Fruit fly (Drosophila melanogaster) whole organism, embryonic: ENCODE measurements around the gene CG14341.

Experiments
- BEAF-32 ChIP-seq: fragments of 200-800 bp; sonication (Bioruptor generic); optimal IDR thresholded peaks from 3 replicates; lab custom pipeline; 2017; ENCODE audit warnings: missing biosample characterization, missing genetic modification characterization, mild to moderate bottlenecking, moderate library complexity, missing genetic modification reagents
- CG10565 ChIP-seq: fragments of 200-800 bp; sonication (Bioruptor generic); optimal IDR thresholded peaks from 3 replicates; lab custom pipeline; 2016; ENCODE audit warnings: missing biosample characterization, mild to moderate bottlenecking, missing genetic modification characterization
- CG11247 ChIP-seq: fragments of 200-800 bp; sonication (Bioruptor generic); IDR thresholded peaks from 2 replicates; pipeline ENCODE4 v1.3.6; 2022; ENCODE audit warnings: missing biosample characterization, missing genetic modification characterization
- CG15479 ChIP-seq: fragments of 200-800 bp; sonication (Bioruptor generic); optimal IDR thresholded peaks from 3 replicates; lab custom pipeline; 2019; ENCODE audit warnings: missing biosample characterization, mild to moderate bottlenecking, missing genetic modification characterization, moderate library complexity
- CG18011 ChIP-seq: fragments of 200-800 bp; sonication (Bioruptor generic); optimal IDR thresholded peaks from 2 replicates; lab custom pipeline; 2017; ENCODE audit warnings: missing biosample characterization, missing genetic modification characterization, mild to moderate bottlenecking, moderate library complexity, missing genotype
- CG18262 ChIP-seq: fragments of 200-800 bp; optimal IDR thresholded peaks from 3 replicates; lab custom pipeline; 2019; ENCODE audit warnings: missing biosample characterization, mild to moderate bottlenecking, missing genetic modification characterization, moderate library complexity
- CG18476 ChIP-seq: fragments of 200-800 bp; sonication (Bioruptor generic); optimal IDR thresholded peaks from 2 replicates; lab custom pipeline; 2016; ENCODE audit warnings: missing biosample characterization, mild to moderate bottlenecking, missing genetic modification characterization
- CG2712 ChIP-seq: fragments of 200-800 bp; optimal IDR thresholded peaks from 3 replicates; lab custom pipeline; 2019; ENCODE audit warnings: missing biosample characterization, mild to moderate bottlenecking, missing genetic modification characterization, moderate library complexity
- CG34422 ChIP-seq: fragments of 200-800 bp; sonication (Bioruptor generic); IDR thresholded peaks from 3 replicates; pipeline ENCODE4 v1.3.6; 2022; ENCODE audit warnings: missing biosample characterization, missing genetic modification characterization
- CG3995 ChIP-seq: fragments of 200-800 bp; sonication (Bioruptor generic); optimal IDR thresholded peaks from 3 replicates; lab custom pipeline; 2016; ENCODE audit warnings: missing biosample characterization, missing genetic modification characterization
- CG4282 ChIP-seq: fragments of 200-800 bp; sonication (Bioruptor generic); optimal IDR thresholded peaks from 2 replicates; lab custom pipeline; 2016; ENCODE audit warnings: missing biosample characterization, missing genetic modification characterization
- CG4617 ChIP-seq: fragments of 200-800 bp; sonication (Bioruptor generic); optimal IDR thresholded peaks from 3 replicates; lab custom pipeline; 2016; ENCODE audit warnings: missing biosample characterization, missing genetic modification characterization, borderline replicate concordance
- CG4730 ChIP-seq: fragments of 200-800 bp; sonication (Bioruptor generic); IDR thresholded peaks from 2 replicates; pipeline ENCODE4 v1.3.6; 2022; ENCODE audit warnings: missing biosample characterization, missing genetic modification characterization
- CG5180 ChIP-seq: fragments of 200-800 bp; sonication (Bioruptor generic); optimal IDR thresholded peaks from 3 replicates; lab custom pipeline; 2017; ENCODE audit warnings: missing biosample characterization, missing genetic modification characterization, mild to moderate bottlenecking, moderate library complexity, missing genetic modification reagents
- CG7271 ChIP-seq: fragments of 200-800 bp; sonication (Bioruptor generic); optimal IDR thresholded peaks from 2 replicates; lab custom pipeline; 2018; ENCODE audit warnings: missing biosample characterization, mild to moderate bottlenecking, missing genetic modification characterization, moderate library complexity
- CG7987 ChIP-seq: fragments of 200-800 bp; sonication (Bioruptor generic); optimal IDR thresholded peaks from 2 replicates; lab custom pipeline; 2018; ENCODE audit warnings: missing biosample characterization, mild to moderate bottlenecking, missing genetic modification characterization, moderate library complexity
- CG9437 ChIP-seq: fragments of 200-800 bp; sonication (Bioruptor generic); optimal IDR thresholded peaks from 2 replicates; lab custom pipeline; 2018; ENCODE audit warnings: missing biosample characterization, mild to moderate bottlenecking, missing genetic modification characterization
- Dll ChIP-seq: fragments of 200-800 bp; sonication (Bioruptor generic); IDR thresholded peaks from 4 replicates; pipeline ENCODE4 v1.3.6; 2022; ENCODE audit warnings: missing biosample characterization, missing genetic modification characterization; ENCODE audit not compliant: partially characterized antibody
- E2f2 ChIP-seq: fragments of 200-800 bp; sonication (Bioruptor generic); IDR thresholded peaks from 2 replicates; pipeline ENCODE4 v1.3.6; 2022; ENCODE audit warnings: missing biosample characterization, missing genetic modification characterization
- Ets65A ChIP-seq: fragments of 200-800 bp; sonication (Bioruptor generic); peaks from one replicate; lab custom pipeline; 2016; ENCODE audit warnings: missing biosample characterization, missing genetic modification characterization
- Ets97D ChIP-seq: fragments of 200-800 bp; sonication (Bioruptor generic); optimal IDR thresholded peaks from 3 replicates; lab custom pipeline; 2016; ENCODE audit warnings: missing biosample characterization, missing genetic modification characterization
- Fer3 ChIP-seq: fragments of 200-800 bp; sonication (Bioruptor generic); optimal IDR thresholded peaks from 2 replicates; lab custom pipeline; 2018; ENCODE audit warnings: missing biosample characterization, mild to moderate bottlenecking, missing genetic modification characterization, moderate library complexity
- Hmx ChIP-seq: fragments of 200-800 bp; sonication (Bioruptor generic); optimal IDR thresholded peaks from 2 replicates; lab custom pipeline; 2016; ENCODE audit warnings: missing biosample characterization, missing genetic modification characterization
- MBD-R2 ChIP-seq: fragments of 200-800 bp; sonication (Bioruptor generic); IDR thresholded peaks from 2 replicates; pipeline ENCODE4 v1.3.6; 2022; ENCODE audit warnings: missing biosample characterization, missing genetic modification characterization
- MESR4 ChIP-seq: fragments of 200-800 bp; sonication (Bioruptor generic); optimal IDR thresholded peaks from 2 replicates; lab custom pipeline; 2018; ENCODE audit warnings: missing biosample characterization, mild to moderate bottlenecking, missing genetic modification characterization, moderate library complexity
- Med ChIP-seq: fragments of 200-800 bp; sonication (Bioruptor generic); peaks from one replicate; lab custom pipeline; 2016; ENCODE audit warnings: missing biosample characterization, missing genetic modification characterization, mild to moderate bottlenecking, inconsistent platforms, moderate library complexity
- Nf-YC ChIP-seq: fragments of 200-800 bp; optimal IDR thresholded peaks from 3 replicates; lab custom pipeline; 2019; ENCODE audit warnings: missing biosample characterization, mild to moderate bottlenecking, missing genetic modification characterization, moderate library complexity
- Rfx ChIP-seq: fragments of 200-800 bp; sonication (Bioruptor generic); IDR thresholded peaks from 2 replicates; pipeline ENCODE4 v1.3.6; 2022; ENCODE audit warnings: missing biosample characterization, missing genetic modification characterization
- Rx ChIP-seq: fragments of 200-800 bp; sonication (Bioruptor generic); IDR thresholded peaks from 2 replicates; pipeline ENCODE4 v1.3.6; 2022; ENCODE audit warnings: missing biosample characterization, missing genetic modification characterization
- Scr ChIP-seq: fragments of 200-800 bp; sonication (Bioruptor generic); IDR thresholded peaks from 2 replicates; pipeline ENCODE4 v1.3.6; 2022; ENCODE audit warnings: missing biosample characterization, missing genetic modification characterization; ENCODE audit not compliant: partially characterized antibody
- Side ChIP-seq: fragments of 200-800 bp; sonication (Bioruptor generic); optimal IDR thresholded peaks from 2 replicates; lab custom pipeline; 2016; ENCODE audit warnings: missing biosample characterization, missing genetic modification characterization
- aop ChIP-seq: fragments of 200-800 bp; sonication (Bioruptor generic); IDR thresholded peaks from 2 replicates; pipeline ENCODE4 v1.3.6; 2022; ENCODE audit warnings: missing biosample characterization, missing genetic modification characterization
- az2 ChIP-seq: fragments of 200-800 bp; sonication (Bioruptor generic); optimal IDR thresholded peaks from 3 replicates; lab custom pipeline; 2016; ENCODE audit warnings: missing biosample characterization, missing genetic modification characterization
- cwo ChIP-seq: fragments of 200-800 bp; sonication (Bioruptor generic); optimal IDR thresholded peaks from 3 replicates; lab custom pipeline; 2017; ENCODE audit warnings: missing biosample characterization, missing genetic modification characterization, mild to moderate bottlenecking, moderate library complexity, missing genetic modification reagents
- da ChIP-seq: fragments of 200-800 bp; sonication (Bioruptor generic); optimal IDR thresholded peaks from 2 replicates; lab custom pipeline; 2016; ENCODE audit warnings: missing biosample characterization, missing genetic modification characterization
- esg ChIP-seq: fragments of 200-800 bp; sonication (Bioruptor generic); conservative IDR thresholded peaks from 2 replicates; pipeline ENCODE4 v1.3.6; 2022; ENCODE audit warnings: missing biosample characterization, missing genetic modification characterization
- ewg ChIP-seq: fragments of 200-800 bp; sonication (Bioruptor generic); optimal IDR thresholded peaks from 3 replicates; lab custom pipeline; 2017; ENCODE audit warnings: mild to moderate bottlenecking, missing biosample characterization, missing genetic modification reagents, missing genetic modification characterization
- fd3F ChIP-seq: fragments of 200-800 bp; sonication (Bioruptor generic); optimal IDR thresholded peaks from 2 replicates; lab custom pipeline; 2018; ENCODE audit warnings: missing biosample characterization, mild to moderate bottlenecking, missing genetic modification characterization, moderate library complexity
- her ChIP-seq: fragments of 200-800 bp; sonication (Bioruptor generic); optimal IDR thresholded peaks from 2 replicates; lab custom pipeline; 2016; ENCODE audit warnings: missing biosample characterization, missing genetic modification characterization
- jing ChIP-seq: fragments of 200-800 bp; sonication (Bioruptor generic); optimal IDR thresholded peaks from 2 replicates; lab custom pipeline; 2018; ENCODE audit warnings: missing biosample characterization, mild to moderate bottlenecking, missing genetic modification characterization
- nerfin-2 ChIP-seq: fragments of 200-800 bp; sonication (Bioruptor generic); IDR thresholded peaks from 2 replicates; pipeline ENCODE4 v1.3.6; 2022; ENCODE audit warnings: missing biosample characterization, missing genetic modification characterization; ENCODE audit not compliant: partially characterized antibody
- pita ChIP-seq: fragments of 200-800 bp; sonication (Bioruptor generic); optimal IDR thresholded peaks from 2 replicates; lab custom pipeline; 2017; ENCODE audit warnings: missing biosample characterization, mild to moderate bottlenecking, missing genetic modification characterization
- prd ChIP-seq, 3 experiments: fragments of >200 bp in 2 of 3; fragments of 200-800 bp in 1 of 3; sonication (Bioruptor generic) in 1 of 3; optimal IDR thresholded peaks in 2 of 3; IDR thresholded peaks in 1 of 3; 2 replicates in 2 of 3; 3 replicates in 1 of 3; pipeline versions ENCODE4 v1.3.6 to Lab custom; 2017 to 2022; ENCODE audit warnings: missing biosample characterization in 1 of 3, missing genetic modification characterization in 1 of 3
- ranshi ChIP-seq: fragments of 200-800 bp; sonication (Bioruptor generic); IDR thresholded peaks from 2 replicates; pipeline ENCODE4 v1.3.6; 2022; ENCODE audit warnings: missing biosample characterization, missing genetic modification characterization
- sd ChIP-seq: fragments of 200-800 bp; sonication (Bioruptor generic); optimal IDR thresholded peaks from 3 replicates; lab custom pipeline; 2018; ENCODE audit warnings: missing biosample characterization, mild to moderate bottlenecking, missing genetic modification characterization, moderate library complexity
- sna ChIP-seq: fragments of 200-800 bp; sonication (Bioruptor generic); IDR thresholded peaks from 2 replicates; pipeline ENCODE4 v1.3.6; 2022; ENCODE audit warnings: missing biosample characterization, missing genetic modification characterization; ENCODE audit not compliant: partially characterized antibody
- tna ChIP-seq: fragments of 200-800 bp; sonication (Bioruptor generic); IDR thresholded peaks from 2 replicates; pipeline ENCODE4 v1.3.6; 2022; ENCODE audit warnings: missing biosample characterization, missing genetic modification characterization; ENCODE audit not compliant: partially characterized antibody

The CG14341 gene

dm6 chr2L:1158519-1159319, 7.6 kb upstream of the CG14341 start, which contains the start of gene Tango14:
Gene Tango14 (plus strand): TSS chr2L:1158661.
- TF ChIP-seq fd3F (no peak), CG18011 (no peak), cwo (GFP tag; lab: Kevin White, UChicago) (peak; percentile 68), CG4282 (no peak), Fer3 (tag; lab: Kevin White, UChicago) (no peak), Ets65A (peak; percentile 37), ranshi (no peak), BEAF-32 (GFP tag; lab: Kevin White, UChicago) (no peak), sna (GFP tag; lab: Robert Waterston, UW) (no peak), pita (GFP tag; lab: Kevin White, UChicago) (no peak), da (GFP tag; lab: Kevin White, UChicago) (no peak), Nf-YC (tag; lab: Kevin White, UChicago) (no peak), E2f2 (GFP tag; lab: Robert Waterston, UW) (0 out of 2 replicates have a peak, but pooled peaks have one; percentile 15), Dll (0 out of 4 replicates have a peak, but pooled peaks have one; percentile 20), Hmx (GFP tag; lab: Kevin White, UChicago) (no peak), CG18476 (no peak), CG11247 (no peak), Med (peak; percentile 68), esg (GFP tag; lab: Robert Waterston, UW) (no peak), CG7987 (no peak), CG34422 (GFP tag; lab: Robert Waterston, UW) (peak; percentile 78; the same call in 2 of the 3 replicates), CG4730 (no peak), sd (peak; percentile 96), her (GFP tag; lab: Kevin White, UChicago) (no peak), CG9437 (GFP tag; lab: Kevin White, UChicago) (no peak), az2 (GFP tag; lab: Kevin White, UChicago) (no peak), CG15479 (GFP tag; lab: Kevin White, UChicago) (no peak), MESR4 (GFP tag; lab: Kevin White, UChicago) (peak; percentile 88), Side (GFP tag; lab: Kevin White, UChicago) (no peak), prd (optimal IDR thresholded peaks at IDR 0.05; lab: Kevin White, UChicago) (no peak), prd (GFP tag; IDR thresholded peaks at IDR 0.05; lab: Robert Waterston, UW) (no peak), CG3995 (GFP tag; lab: Kevin White, UChicago) (peak; percentile 14), Rfx (GFP tag; lab: Robert Waterston, UW) (0 out of 2 replicates have a peak, but pooled peaks have one; percentile 19), nerfin-2 (GFP tag; lab: Robert Waterston, UW) (peak; percentile 52; the same call in 1 of the 2 replicates), CG10565 (no peak), CG4617 (peak; percentile 34), tna (GFP tag; lab: Robert Waterston, UW) (peak; percentile 46; the same call in 1 of the 2 replicates), ewg (GFP tag; lab: Kevin White, UChicago) (no peak), CG7271 (tag; lab: Kevin White, UChicago) (no peak), CG5180 (GFP tag; lab: Kevin White, UChicago) (no peak), aop (no peak), Rx (GFP tag; lab: Robert Waterston, UW) (0 out of 2 replicates have a peak, but pooled peaks have one; percentile 2), jing (GFP tag; lab: Kevin White, UChicago) (no peak), CG18262 (tag; lab: Kevin White, UChicago) (peak; percentile 12), Ets97D (GFP tag; lab: Kevin White, UChicago) (no peak), CG2712 (tag; lab: Kevin White, UChicago) (no peak), Scr (GFP tag; lab: Robert Waterston, UW) (no peak), MBD-R2 (peak; percentile 55)
